Fruit fly (Drosophila melanogaster): ENCODE results near the gene CG34367.

The CG34367 gene

DNA sequence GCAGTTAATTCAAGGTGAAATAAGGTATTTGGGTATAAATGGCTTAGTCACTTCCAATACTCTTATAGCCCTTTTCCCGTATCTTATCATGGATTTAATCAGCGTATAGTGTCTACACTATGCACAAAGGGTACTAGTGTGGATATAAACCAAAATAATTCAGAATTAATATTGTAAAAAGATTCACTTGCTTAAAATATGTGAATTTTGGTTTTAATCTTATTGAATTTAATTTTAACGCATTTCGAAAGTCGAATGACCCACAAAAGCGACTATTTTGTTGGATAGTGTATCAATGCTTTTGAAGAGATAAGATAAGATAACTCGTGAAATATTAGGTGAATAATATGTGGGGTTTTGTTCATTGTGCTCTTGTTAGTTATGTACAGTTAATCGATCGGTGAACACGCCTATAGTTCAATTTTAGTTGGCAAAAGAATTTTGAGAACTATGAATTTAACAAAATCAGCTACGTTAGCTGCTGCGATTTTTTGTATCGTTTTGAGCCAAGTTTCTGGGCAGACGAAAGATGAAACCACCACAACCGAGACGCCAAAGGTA lies 28.3 kb upstream of the CG34367 start, which contains the start of gene CG5096 (continued):
- TF ChIP-seq CG16815 (GFP tag; optimal IDR thresholded peaks at IDR 0.05) (peak; percentile 14), nerfin-1 (tag; optimal IDR thresholded peaks at IDR 0.05) (peak; percentile 82), Mad (GFP tag; optimal IDR thresholded peaks at IDR 0.05) (peak; percentile 47), tll (GFP tag; optimal IDR thresholded peaks at IDR 0.05) (no peak), Ssrp (tag; optimal IDR thresholded peaks at IDR 0.05) (peak; percentile 62), pzg (GFP tag; optimal IDR thresholded peaks at IDR 0.05) (peak; percentile 10), pb (GFP tag; optimal IDR thresholded peaks at IDR 0.05) (no peak), sqz (GFP tag; optimal IDR thresholded peaks at IDR 0.05) (peak; percentile 61), B-H1 (GFP tag; IDR thresholded peaks at IDR 0.05) (peak; percentile 85), tin (GFP tag; optimal IDR thresholded peaks at IDR 0.05) (peak; percentile 67), CG10543 (GFP tag; optimal IDR thresholded peaks at IDR 0.05) (peak; percentile 49), CG4854 (GFP tag; optimal IDR thresholded peaks at IDR 0.05) (peak; percentile 79), caup (GFP tag; optimal IDR thresholded peaks at IDR 0.05; ENCODE audit: severe bottlenecking) (peak; percentile 93), CHES-1-like (GFP tag; optimal IDR thresholded peaks at IDR 0.05) (peak; percentile 62), nom (GFP tag; optimal IDR thresholded peaks at IDR 0.05) (no peak), CG17612 (GFP tag; IDR thresholded peaks at IDR 0.05) (peak; percentile 74), corto (GFP tag; optimal IDR thresholded peaks at IDR 0.05) (peak; percentile 27), CTCF (GFP tag; optimal IDR thresholded peaks at IDR 0.05) (peak; percentile 7), CG13624 (GFP tag; optimal IDR thresholded peaks at IDR 0.05) (peak; percentile 79), ken (GFP tag; IDR thresholded peaks at IDR 0.05) (peak; percentile 81; the same call in 2 of the 3 replicates), cg (GFP tag; optimal IDR thresholded peaks at IDR 0.05) (no peak), tup (GFP tag; optimal IDR thresholded peaks at IDR 0.05) (peak; percentile 59), CG4617 (GFP tag; optimal IDR thresholded peaks at IDR 0.05; ENCODE audit: borderline replicate concordance) (peak; percentile 45), croc (GFP tag; conservative IDR thresholded peaks at IDR 0.05) (no peak), maf-S (GFP tag; optimal IDR thresholded peaks at IDR 0.05) (peak; percentile 67), Xrp1 (GFP tag; IDR thresholded peaks at IDR 0.05) (peak; percentile 89), usp (GFP tag; optimal IDR thresholded peaks at IDR 0.05) (no peak), CG7372 (GFP tag; IDR thresholded peaks at IDR 0.05) (peak; percentile 81), CG4424 (GFP tag; optimal IDR thresholded peaks at IDR 0.05) (peak; percentile 74), crol (GFP tag; IDR thresholded peaks at IDR 0.05) (no peak), CG15601 (tag; optimal IDR thresholded peaks at IDR 0.05) (peak; percentile 83), z (GFP tag; IDR thresholded peaks at IDR 0.05) (no peak), twi (tag; optimal IDR thresholded peaks at IDR 0.05) (peak; percentile 73), sd (tag; optimal IDR thresholded peaks at IDR 0.05) (peak; percentile 91), trh (GFP tag; optimal IDR thresholded peaks at IDR 0.05) (peak; percentile 51), CG12299 (tag; optimal IDR thresholded peaks at IDR 0.05) (peak; percentile 90), CG8478 (optimal IDR thresholded peaks at IDR 0.05) (no peak), CG30431 (GFP tag; optimal IDR thresholded peaks at IDR 0.05) (peak; percentile 52), chinmo (GFP tag; IDR thresholded peaks at IDR 0.05; ENCODE audit: partially characterized antibody) (no peak), gt (GFP tag; IDR thresholded peaks at IDR 0.05) (no peak), gce (GFP tag; IDR thresholded peaks at IDR 0.05) (no peak; the same call in 2 of the 3 replicates), Doc3 (GFP tag; IDR thresholded peaks at IDR 0.05; ENCODE audit: partially characterized antibody) (no peak), CG17186 (GFP tag; optimal IDR thresholded peaks at IDR 0.05) (no peak), so (GFP tag; IDR thresholded peaks at IDR 0.05) (peak; percentile 93), CG10321 (GFP tag; IDR thresholded peaks at IDR 0.05) (peak; percentile 59; the same call in 1 of the 2 replicates), kni (GFP tag; optimal IDR thresholded peaks at IDR 0.05) (no peak), seq (GFP tag; IDR thresholded peaks at IDR 0.05) (peak; percentile 89), CG14441 (GFP tag; IDR thresholded peaks at IDR 0.05) (peak; percentile 92), insv (GFP tag; optimal IDR thresholded peaks at IDR 0.05) (peak in 1 of 2 experiments; percentile 12), Lpt (GFP tag; optimal IDR thresholded peaks at IDR 0.05) (no peak), h (optimal IDR thresholded peaks at IDR 0.05) (no peak), yki (optimal IDR thresholded peaks at IDR 0.05) (no peak)

Data from whole organism, embryonic.